Worm (Caenorhabditis elegans) whole organism, young adult: ENCODE measurements around the gene str-103.

Experiments
- B0035.1 ChIP-seq: sonication (generic microtip); optimal IDR thresholded peaks from 2 replicates; lab custom pipeline; 2016; ENCODE audit warnings: missing genetic modification characterization, mild to moderate bottlenecking, missing compliant biosample characterization, missing genotype, missing genetic modification reagents
- B0261.1 ChIP-seq: sonication (generic microtip); optimal IDR thresholded peaks from 2 replicates; lab custom pipeline; 2016; ENCODE audit warnings: mild to moderate bottlenecking, missing genetic modification characterization, moderate library complexity, missing compliant biosample characterization
- C06A6.2 ChIP-seq: fragments of 200-800 bp; sonication (Bioruptor generic); conservative IDR thresholded peaks from 2 replicates; pipeline ENCODE4 v1.3.6; 2022; ENCODE audit warnings: missing genetic modification characterization, missing compliant biosample characterization
- C17E4.6 ChIP-seq: fragments of 200-800 bp; sonication (Bioruptor generic); IDR thresholded peaks from 2 replicates; pipeline ENCODE4 v1.3.6; 2022; ENCODE audit warnings: missing genetic modification reagents, missing genetic modification characterization, missing compliant biosample characterization
- F33H1.4 ChIP-seq: fragments of 200-800 bp; sonication (Bioruptor generic); IDR thresholded peaks from 2 replicates; pipeline ENCODE4 v1.3.6; 2022; ENCODE audit warnings: missing genetic modification reagents, missing genetic modification characterization, missing compliant biosample characterization
- K12H6.12 ChIP-seq: fragments of 200-800 bp; sonication (Bioruptor generic); optimal IDR thresholded peaks from 2 replicates; lab custom pipeline; 2018; ENCODE audit warnings: mild to moderate bottlenecking, missing genetic modification characterization, missing compliant biosample characterization
- T26A5.8 ChIP-seq: sonication (generic microtip); optimal IDR thresholded peaks from 2 replicates; lab custom pipeline; 2016; ENCODE audit warnings: missing genetic modification characterization, missing compliant biosample characterization
- Y53F4B.3 ChIP-seq: fragments of 200-800 bp; sonication (Bioruptor generic); IDR thresholded peaks from 2 replicates; pipeline ENCODE4 v1.3.6; 2022; ENCODE audit warnings: missing genetic modification reagents, missing genetic modification characterization, missing compliant biosample characterization
- Y56A3A.18 ChIP-seq: fragments of 200-800 bp; sonication (Bioruptor generic); IDR thresholded peaks from 2 replicates; pipeline ENCODE4 v1.3.6; 2022; ENCODE audit warnings: missing genetic modification reagents, missing genetic modification characterization, missing compliant biosample characterization
- Y67H2A.10 ChIP-seq: fragments of 200-800 bp; sonication (Bioruptor generic); conservative IDR thresholded peaks from 2 replicates; pipeline ENCODE4 v1.3.6; 2022; ENCODE audit warnings: missing genetic modification reagents, missing genetic modification characterization, missing compliant biosample characterization
- akir-1 ChIP-seq: fragments of 200-800 bp; sonication (Bioruptor generic); optimal IDR thresholded peaks from 2 replicates; lab custom pipeline; 2018; ENCODE audit warnings: mild to moderate bottlenecking, missing genetic modification characterization, moderate library complexity, missing compliant biosample characterization
- ama-1 ChIP-seq, 3 experiments: fragments of 150-350 bp in 1 of 3; sonication (generic microtip) in 2 of 3; optimal IDR thresholded peaks; 2 replicates each; lab custom pipeline; 2014 to 2018; ENCODE audit warnings: missing biosample characterization in 2 of 3, missing genetic modification characterization in 2 of 3, missing genetic modification reagents in 2 of 3
- bed-1 ChIP-seq: fragments of 200-800 bp; sonication (Bioruptor generic); IDR thresholded peaks from 2 replicates; pipeline ENCODE4 v1.3.6; 2022; ENCODE audit warnings: missing genetic modification reagents, missing genetic modification characterization, missing compliant biosample characterization
- ceh-58 ChIP-seq: fragments of 200-800 bp; sonication (Bioruptor generic); IDR thresholded peaks from 2 replicates; pipeline ENCODE4 v1.3.6; 2022; ENCODE audit warnings: missing genetic modification characterization, missing compliant biosample characterization
- ceh-91 ChIP-seq: fragments of 200-800 bp; sonication (Bioruptor generic); IDR thresholded peaks from 2 replicates; pipeline ENCODE4 v1.3.6; 2022; ENCODE audit warnings: missing genetic modification reagents, missing genetic modification characterization, missing compliant biosample characterization
- chd-7 ChIP-seq: sonication (generic microtip); optimal IDR thresholded peaks from 2 replicates; lab custom pipeline; 2016; ENCODE audit warnings: mild to moderate bottlenecking, missing genetic modification characterization, moderate library complexity, missing compliant biosample characterization
- dox-1 ChIP-seq: fragments of 200-800 bp; sonication (Bioruptor generic); IDR thresholded peaks from 2 replicates; pipeline ENCODE4 v1.3.6; 2022; ENCODE audit warnings: missing genetic modification reagents, missing genetic modification characterization, missing compliant biosample characterization
- dpff-1 ChIP-seq: sonication (generic microtip); optimal IDR thresholded peaks from 2 replicates; lab custom pipeline; 2017; ENCODE audit warnings: mild to moderate bottlenecking, missing genetic modification characterization, missing compliant biosample characterization
- egl-18 ChIP-seq: fragments of 200-800 bp; sonication (Bioruptor generic); IDR thresholded peaks from 2 replicates; pipeline ENCODE4 v1.3.6; 2022; ENCODE audit warnings: missing genetic modification reagents, missing genetic modification characterization, missing compliant biosample characterization
- fkh-3 ChIP-seq: sonication (generic microtip); optimal IDR thresholded peaks from 2 replicates; lab custom pipeline; 2016; ENCODE audit warnings: mild to moderate bottlenecking, missing genetic modification characterization, missing compliant biosample characterization
- gei-17 ChIP-seq: fragments of 200-800 bp; sonication (Bioruptor generic); optimal IDR thresholded peaks from 2 replicates; lab custom pipeline; 2018; ENCODE audit warnings: mild to moderate bottlenecking, missing genetic modification characterization, missing compliant biosample characterization
- hlh-26 ChIP-seq: fragments of 200-800 bp; sonication (Bioruptor generic); conservative IDR thresholded peaks from 2 replicates; pipeline ENCODE4 v1.3.6; 2022; ENCODE audit warnings: missing genetic modification reagents, missing genetic modification characterization, missing compliant biosample characterization
- lag-1 ChIP-seq: fragments of 200-800 bp; sonication (Bioruptor generic); IDR thresholded peaks from 2 replicates; pipeline ENCODE4 v1.3.6; 2022; ENCODE audit warnings: missing genetic modification reagents, missing genetic modification characterization, missing compliant biosample characterization
- lin-26 ChIP-seq: fragments of 200-800 bp; sonication (Bioruptor generic); IDR thresholded peaks from 2 replicates; pipeline ENCODE4 v1.3.6; 2022; ENCODE audit warnings: missing genetic modification reagents, missing genetic modification characterization, missing compliant biosample characterization
- lin-54 ChIP-seq: fragments of 200-800 bp; sonication (Bioruptor generic); optimal IDR thresholded peaks from 2 replicates; lab custom pipeline; 2018; ENCODE audit warnings: mild to moderate bottlenecking, missing genetic modification characterization, missing compliant biosample characterization
- lsl-1 ChIP-seq: fragments of 200-800 bp; sonication (Bioruptor generic); optimal IDR thresholded peaks from 2 replicates; lab custom pipeline; 2018; ENCODE audit warnings: mild to moderate bottlenecking, missing genetic modification characterization, moderate library complexity, missing compliant biosample characterization
- lsy-27 ChIP-seq: sonication (generic microtip); optimal IDR thresholded peaks from 2 replicates; lab custom pipeline; 2017; ENCODE audit warnings: missing genetic modification characterization, mild to moderate bottlenecking, missing compliant biosample characterization, antibody characterized with exemption, missing genotype, borderline replicate concordance; ENCODE audit not compliant: insufficient read depth
- mxl-1 ChIP-seq: sonication (generic microtip); optimal IDR thresholded peaks from 2 replicates; lab custom pipeline; 2016; ENCODE audit warnings: missing genetic modification characterization, missing compliant biosample characterization
- nhr-179 ChIP-seq: sonication (generic microtip); optimal IDR thresholded peaks from 2 replicates; lab custom pipeline; 2016; ENCODE audit warnings: mild to moderate bottlenecking, missing genetic modification characterization, missing compliant biosample characterization
- pha-4 ChIP-seq: fragments of 150-350 bp; sonication (generic microtip); optimal IDR thresholded peaks from 2 replicates; lab custom pipeline; 2014; ENCODE audit warnings: missing biosample characterization, missing genetic modification reagents, missing genetic modification characterization
- snpc-4 ChIP-seq, 5 experiments: fragments of 150-350 bp in 1 of 5; sonication (generic microtip) in 4 of 5; optimal IDR thresholded peaks; 2 replicates each; lab custom pipeline; 2014 to 2018; ENCODE audit warnings: missing genetic modification characterization in 5 of 5, missing biosample characterization in 3 of 5, antibody characterized with exemption in 2 of 5, mild to moderate bottlenecking in 2 of 5, missing compliant biosample characterization in 2 of 5, missing genotype in 2 of 5, moderate library complexity in 2 of 5, missing genetic modification reagents in 1 of 5
- unc-130 ChIP-seq: sonication (generic microtip); optimal IDR thresholded peaks from 2 replicates; lab custom pipeline; 2016; ENCODE audit warnings: missing genetic modification reagents, missing genetic modification characterization, missing compliant biosample characterization
- xnd-1 ChIP-seq: sonication (generic microtip); optimal IDR thresholded peaks from 2 replicates; lab custom pipeline; 2016; ENCODE audit warnings: missing genotype, missing genetic modification reagents, missing genetic modification characterization, missing compliant biosample characterization
- zfh-2 ChIP-seq: fragments of 200-800 bp; sonication (Bioruptor generic); conservative IDR thresholded peaks from 2 replicates; pipeline ENCODE4 v1.3.6; 2022; ENCODE audit warnings: missing genetic modification reagents, missing genetic modification characterization, missing compliant biosample characterization
- ztf-25 ChIP-seq: fragments of 200-800 bp; sonication (Bioruptor generic); IDR thresholded peaks from 2 replicates; pipeline ENCODE4 v1.3.6; 2022; ENCODE audit warnings: missing genetic modification reagents, missing genetic modification characterization, missing compliant biosample characterization
- ztf-28 ChIP-seq: fragments of 200-800 bp; sonication (Bioruptor generic); IDR thresholded peaks from 2 replicates; pipeline ENCODE4 v1.3.6; 2022; ENCODE audit warnings: missing genetic modification reagents, missing genetic modification characterization, missing compliant biosample characterization

The str-103 gene

DNA sequence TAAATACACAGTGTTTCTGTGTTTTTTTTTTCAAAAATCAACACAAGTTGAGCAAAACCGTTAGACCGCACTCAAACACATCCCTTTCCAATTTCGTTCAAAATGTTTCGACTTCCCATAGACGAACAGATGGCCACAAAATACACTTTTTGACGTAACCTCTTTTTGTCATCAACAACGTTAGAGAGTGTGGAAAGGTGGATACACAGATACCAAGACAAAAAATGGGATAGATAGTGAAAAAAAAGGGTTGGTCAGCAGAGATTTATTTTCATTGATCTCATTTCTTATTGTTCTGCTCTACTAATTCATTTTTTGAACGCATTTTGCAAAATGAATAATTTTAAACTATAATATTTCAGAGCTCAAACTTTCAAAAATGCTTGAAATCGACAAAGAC is 23.6 kb downstream of the str-103 start:
- TF ChIP-seq F33H1.4 (no peak), K12H6.12 (tag; lab: Kevin White, UChicago) (no peak), ceh-58 (no peak), zfh-2 (no peak), ama-1 (optimal IDR thresholded peaks at IDR 0.05; lab: Kevin White, UChicago) (no peak), ama-1 (GFP tag; optimal IDR thresholded peaks at IDR 0.05; lab: Kevin White, UChicago) (no peak), B0261.1 (tag; lab: Kevin White, UChicago) (no peak), lin-26 (GFP tag; lab: Robert Waterston, UW) (no peak), xnd-1 (tag; lab: Kevin White, UChicago) (no peak), Y67H2A.10 (GFP tag; lab: Robert Waterston, UW) (no peak), akir-1 (GFP tag; lab: Kevin White, UChicago) (no peak), dpff-1 (no peak), ceh-91 (no peak), mxl-1 (no peak), ztf-25 (no peak)
- TF ChIP-seq, all 124 proteins: peak for 0

- TF ChIP-seq nhr-179 (tag; lab: Kevin White, UChicago), result no peak
- no peak for TF ChIP-seq gei-17 (GFP tag; lab: Kevin White, UChicago)
- TF ChIP-seq akir-1 (GFP tag; lab: Kevin White, UChicago), result no peak
- TF ChIP-seq pha-4 (tag; lab: Kevin White, UChicago), result no peak
- no peak for TF ChIP-seq lsy-27
- no peak for TF ChIP-seq fkh-3 (tag; lab: Kevin White, UChicago)
- TF ChIP-seq B0035.1, result no peak
- no peak for TF ChIP-seq dpff-1
- no peak for TF ChIP-seq ceh-58
- TF ChIP-seq chd-7 (tag; lab: Kevin White, UChicago), result no peak
- TF ChIP-seq Y53F4B.3, result no peak
- no peak for TF ChIP-seq Y56A3A.18 (GFP tag; lab: Robert Waterston, UW)
- no peak for TF ChIP-seq zfh-2
- no peak for TF ChIP-seq ztf-28 (GFP tag; lab: Robert Waterston, UW)
- TF ChIP-seq lag-1 (GFP tag; lab: Robert Waterston, UW), result no peak
- TF ChIP-seq C06A6.2 (GFP tag; lab: Robert Waterston, UW), result no peak
- no peak for TF ChIP-seq lin-54
Measured at ce11 chrV:16094284-16094683, 24.2 kb downstream of the str-103 start, which contains the start of gene F22B8.7. TSS of gene F22B8.7 (plus strand) at chrV:16094584.

ce11 chrV:16090685-16091084 is 27.8 kb downstream of the str-103 start, which contains the start of gene F22B8.3:
TSS of gene F22B8.3 (plus strand) at chrV:16090985.
- TF ChIP-seq unc-130 (no peak), C17E4.6 (GFP tag; lab: Robert Waterston, UW) (no peak), dox-1 (GFP tag; lab: Robert Waterston, UW) (no peak), egl-18 (GFP tag; lab: Robert Waterston, UW) (no peak), lsl-1 (GFP tag; lab: Kevin White, UChicago) (no peak), bed-1 (GFP tag; lab: Robert Waterston, UW) (no peak), hlh-26 (GFP tag; lab: Robert Waterston, UW) (no peak), T26A5.8 (no peak), snpc-4 (GFP tag; optimal IDR thresholded peaks at IDR 0.05; lab: Kevin White, UChicago) (no peak), snpc-4 (tag; optimal IDR thresholded peaks at IDR 0.05; lab: Kevin White, UChicago) (no peak)
